Fruit fly (Drosophila melanogaster): ENCODE data around the gene CG17544.

The CG17544 gene

DNA sequence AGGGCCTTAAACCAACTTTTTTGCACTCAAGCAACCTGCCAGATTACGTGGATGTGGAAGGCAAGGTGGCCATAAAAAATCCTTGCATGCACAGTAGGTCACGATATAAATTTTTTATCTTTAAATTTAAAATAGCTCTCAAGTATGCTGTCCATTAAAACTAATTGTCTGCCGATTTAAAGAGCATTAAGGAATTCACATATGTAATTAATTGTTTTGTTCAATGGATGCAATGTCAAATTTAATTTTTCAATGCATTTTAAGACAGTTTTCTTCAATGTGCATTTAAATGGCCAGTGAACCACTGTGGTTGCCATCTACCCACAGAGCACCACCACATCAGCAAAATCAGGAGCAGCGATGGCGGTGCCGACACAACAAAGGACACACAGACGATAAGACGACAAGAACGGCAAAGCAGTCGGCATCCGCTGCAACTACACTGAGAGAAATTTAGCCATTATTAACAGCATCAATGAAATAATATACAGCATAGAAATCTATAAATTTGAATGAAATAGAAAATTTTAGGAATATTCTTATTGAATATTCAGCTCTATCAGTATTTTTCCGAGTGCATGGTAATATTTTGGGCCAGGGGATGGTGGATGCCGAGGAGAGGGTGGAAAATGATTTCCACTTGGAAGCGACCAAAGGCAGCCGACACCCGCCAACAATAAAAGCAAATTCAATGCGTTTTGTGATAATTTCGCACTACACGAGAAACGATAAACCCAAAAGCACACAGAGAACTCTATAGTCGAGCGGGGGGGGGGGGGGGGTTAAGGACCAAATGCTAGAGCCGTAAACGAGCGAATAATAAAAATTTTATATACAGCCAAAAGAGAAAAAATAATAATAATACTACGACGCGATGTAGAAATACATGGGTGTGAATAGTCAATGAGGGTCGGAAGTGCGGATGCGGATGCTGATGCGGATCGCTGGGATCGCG, 20.9 kb downstream of the CG17544 start:
- TF ChIP-seq CG17801 (GFP tag; optimal IDR thresholded peaks at IDR 0.05; ENCODE audit: partially characterized antibody) = no peak

DNA sequence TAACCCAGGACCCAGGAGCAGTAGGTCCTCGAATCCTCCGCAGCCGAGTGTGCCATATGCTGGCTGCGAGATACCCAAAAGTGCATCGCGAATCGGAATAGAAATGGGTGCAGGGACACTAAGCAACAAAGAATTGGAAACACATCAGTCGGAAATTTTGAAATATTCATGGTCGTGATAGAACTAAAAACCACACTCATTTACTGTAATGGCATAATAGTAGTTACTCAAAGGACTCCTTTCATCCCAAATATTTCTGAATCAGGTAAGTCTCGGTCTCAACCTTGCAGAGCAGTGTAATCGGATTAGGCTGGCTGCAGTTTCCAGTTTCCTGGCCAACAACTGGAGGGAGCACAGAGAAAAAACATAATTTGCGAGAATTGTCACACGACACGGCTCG, 22.1 kb downstream of the CG17544 start:
- no peak for TF ChIP-seq CG17801 (GFP tag; optimal IDR thresholded peaks at IDR 0.05; ENCODE audit: partially characterized antibody)

DNA sequence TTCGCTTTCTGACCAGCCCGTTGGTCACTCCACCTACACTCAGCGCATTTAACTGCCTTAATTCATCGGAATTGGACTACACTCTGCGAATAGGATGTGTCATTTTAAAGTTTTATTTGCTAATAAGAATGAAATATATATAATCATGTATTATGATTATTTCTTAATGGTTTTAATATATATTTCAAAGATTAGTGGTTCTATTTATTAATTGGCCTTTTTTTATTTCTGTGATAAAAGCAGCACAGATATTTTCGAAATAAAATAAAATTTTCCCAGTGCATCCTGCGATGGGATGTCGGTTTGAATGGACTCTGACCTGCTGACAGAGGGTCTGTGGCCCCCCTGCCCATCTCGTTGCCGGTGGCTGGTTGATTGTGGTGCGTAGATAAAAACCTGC, 24.5 kb downstream of the CG17544 start:
- no peak for TF ChIP-seq CG17801 (GFP tag; optimal IDR thresholded peaks at IDR 0.05; ENCODE audit: partially characterized antibody)

DNA sequence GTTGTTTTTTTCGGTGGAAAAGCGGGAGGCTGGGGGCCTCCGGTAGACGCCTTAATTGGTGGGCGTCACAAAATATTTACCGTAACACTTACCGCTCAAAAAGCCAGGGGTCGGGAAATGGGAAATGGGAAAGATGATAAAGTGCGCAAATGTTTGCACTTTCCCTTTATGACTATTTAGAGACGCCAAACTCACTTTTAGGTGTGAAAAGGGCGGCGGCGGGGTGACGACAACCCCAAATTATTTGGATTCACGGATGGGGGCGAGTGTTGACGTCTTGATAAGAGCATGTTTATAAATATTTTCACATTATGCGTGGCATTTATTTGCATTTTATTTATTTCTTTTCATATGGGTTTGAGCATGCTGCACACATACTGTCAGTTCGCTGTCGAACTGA, 28.2 kb downstream of the CG17544 start, which contains the start of gene CG17349:
Gene CG17349, plus strand, starts transcription at position 400 of the 400 bp plus-strand sequence.
- no peak for TF ChIP-seq CG17801 (GFP tag; optimal IDR thresholded peaks at IDR 0.05; ENCODE audit: partially characterized antibody)

DNA sequence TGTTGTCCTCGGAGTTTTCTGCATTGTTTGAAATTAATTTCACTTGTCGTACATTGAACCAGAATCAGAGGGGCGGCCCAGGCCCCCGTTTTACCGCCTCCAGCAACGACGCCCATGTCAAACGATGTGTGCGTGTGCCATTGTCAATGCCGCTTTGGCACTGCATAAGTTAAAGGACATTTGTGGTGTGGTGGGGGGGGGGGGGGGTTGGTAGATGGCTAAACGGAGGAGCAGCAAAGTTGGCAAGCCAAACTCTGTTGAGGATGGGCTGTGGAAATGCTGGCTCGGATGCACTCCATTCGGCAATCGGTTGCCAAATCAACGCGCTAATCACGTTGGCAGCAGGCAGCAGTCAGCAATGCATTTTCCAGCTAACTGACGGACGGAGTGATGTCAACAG, 31.6 kb downstream of the CG17544 start:
- TF ChIP-seq CG17801 (GFP tag; optimal IDR thresholded peaks at IDR 0.05; ENCODE audit: partially characterized antibody) = no peak

DNA sequence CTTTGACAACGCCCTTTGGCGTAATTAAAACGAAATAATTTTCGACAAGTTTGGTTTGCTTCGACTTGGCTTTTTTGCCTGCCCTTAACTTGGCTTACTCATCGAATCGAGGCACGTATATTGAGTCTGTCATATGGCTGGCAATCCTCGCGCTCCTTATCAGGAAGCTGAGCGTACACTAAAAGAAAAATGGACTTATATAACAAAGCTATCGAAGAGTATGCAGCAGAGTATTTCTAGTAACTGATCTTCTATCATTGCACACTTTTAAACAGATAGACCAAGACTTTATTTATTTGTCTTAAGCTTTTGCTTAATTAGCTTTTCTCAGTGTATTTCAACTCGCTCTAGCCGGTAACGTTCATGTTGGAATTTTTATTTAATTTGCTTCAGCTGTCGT, 32.0 kb downstream of the CG17544 start:
- no peak for TF ChIP-seq CG17801 (GFP tag; optimal IDR thresholded peaks at IDR 0.05; ENCODE audit: partially characterized antibody)

DNA sequence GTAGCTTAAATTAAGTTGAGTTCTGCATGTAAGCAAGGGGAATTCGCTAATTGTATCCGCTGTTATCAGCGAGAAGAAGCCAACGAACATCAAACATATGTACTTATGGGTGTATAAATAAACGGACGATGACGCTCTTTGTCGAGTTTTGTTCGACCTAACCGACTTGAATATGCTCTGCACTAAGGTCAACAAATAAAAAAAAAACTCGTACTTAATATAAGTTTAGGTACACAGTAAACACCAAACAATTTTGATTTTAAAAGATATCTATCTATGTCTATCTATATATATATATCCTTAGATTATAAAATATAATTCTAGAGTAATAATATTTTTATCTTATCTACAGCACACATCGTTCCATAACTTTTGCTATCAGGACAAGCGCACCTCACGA, 33.7 kb downstream of the CG17544 start:
- no peak for TF ChIP-seq CG17801 (GFP tag; optimal IDR thresholded peaks at IDR 0.05; ENCODE audit: partially characterized antibody)

DNA sequence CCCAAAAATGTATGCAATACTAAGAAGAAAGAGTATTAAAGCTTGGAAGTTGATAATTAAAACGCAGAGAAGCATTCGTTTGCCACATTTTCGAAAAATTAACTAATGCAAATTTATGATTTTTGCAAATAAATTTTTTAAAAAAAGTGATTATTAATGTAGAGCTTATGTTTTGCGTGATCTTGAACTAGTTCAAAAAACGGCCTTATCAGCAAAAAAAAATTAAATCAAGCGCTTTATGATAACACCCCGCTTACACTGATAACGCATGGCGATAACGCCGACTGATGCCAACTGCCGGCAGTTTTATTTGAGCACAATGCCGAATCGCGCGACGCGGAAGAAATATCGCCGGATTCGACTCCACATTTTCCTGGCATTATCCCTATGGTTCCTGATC, 34.2 kb downstream of the CG17544 start, which contains the start of gene CG13086:
Gene CG13086, plus strand, starts transcription at position 301 of the 400 bp plus-strand sequence.
- TF ChIP-seq CG17801 (GFP tag; optimal IDR thresholded peaks at IDR 0.05; ENCODE audit: partially characterized antibody) = no peak

DNA sequence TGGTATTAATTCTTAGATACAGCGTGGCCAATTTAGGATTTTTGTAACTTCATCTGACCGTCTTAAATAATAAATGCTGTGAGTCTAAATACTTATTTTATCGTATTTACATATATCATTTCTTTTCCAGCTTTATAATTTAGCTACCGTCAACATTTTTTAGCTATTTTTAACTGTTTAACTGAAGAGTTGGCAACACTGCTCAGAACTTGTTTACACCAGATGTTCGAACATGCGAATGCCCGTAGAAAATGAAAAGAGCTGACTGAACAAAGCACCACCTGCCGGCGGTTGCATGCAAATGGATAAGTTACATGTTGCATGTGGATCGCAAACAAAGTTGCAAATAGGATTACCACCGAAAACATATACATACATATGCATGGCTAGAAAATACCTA, 34.8 kb downstream of the CG17544 start:
- TF ChIP-seq CG17801 (GFP tag; optimal IDR thresholded peaks at IDR 0.05; ENCODE audit: partially characterized antibody) = no peak

DNA sequence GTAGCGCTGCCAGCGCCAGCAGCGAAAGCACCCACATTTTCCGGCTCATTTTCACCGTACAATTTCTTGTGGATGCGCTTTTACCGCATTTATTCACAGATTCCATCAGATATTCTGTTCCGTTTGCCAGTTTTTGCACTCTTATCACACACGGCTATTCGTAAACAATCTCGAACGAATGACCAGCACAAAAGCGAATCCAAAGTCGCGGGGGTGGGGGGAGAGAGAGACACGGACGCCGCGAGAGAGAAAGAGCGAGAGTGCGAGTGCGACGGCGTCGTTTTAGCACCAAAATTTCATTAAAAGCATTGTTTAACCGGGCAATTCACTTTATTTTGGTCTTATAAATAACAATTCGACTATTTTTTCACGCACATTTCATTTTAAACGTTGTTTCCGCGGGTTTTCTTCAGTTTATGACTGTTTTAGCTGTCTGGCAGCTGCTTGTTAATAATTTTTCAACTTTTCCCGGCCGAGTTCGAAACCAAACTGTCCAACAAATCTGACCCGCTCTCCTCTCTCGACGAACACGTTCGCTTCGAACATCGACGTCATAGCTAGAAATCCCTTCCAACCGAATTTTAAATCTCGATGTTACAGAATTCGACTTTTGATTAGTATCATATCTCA, 35.4 kb downstream of the CG17544 start, which contains the start of gene dnt:
Gene dnt, minus strand, starts transcription at position 494 of the 630 bp plus-strand sequence.
- TF ChIP-seq CG17801 (GFP tag; optimal IDR thresholded peaks at IDR 0.05; ENCODE audit: partially characterized antibody) = no peak

DNA sequence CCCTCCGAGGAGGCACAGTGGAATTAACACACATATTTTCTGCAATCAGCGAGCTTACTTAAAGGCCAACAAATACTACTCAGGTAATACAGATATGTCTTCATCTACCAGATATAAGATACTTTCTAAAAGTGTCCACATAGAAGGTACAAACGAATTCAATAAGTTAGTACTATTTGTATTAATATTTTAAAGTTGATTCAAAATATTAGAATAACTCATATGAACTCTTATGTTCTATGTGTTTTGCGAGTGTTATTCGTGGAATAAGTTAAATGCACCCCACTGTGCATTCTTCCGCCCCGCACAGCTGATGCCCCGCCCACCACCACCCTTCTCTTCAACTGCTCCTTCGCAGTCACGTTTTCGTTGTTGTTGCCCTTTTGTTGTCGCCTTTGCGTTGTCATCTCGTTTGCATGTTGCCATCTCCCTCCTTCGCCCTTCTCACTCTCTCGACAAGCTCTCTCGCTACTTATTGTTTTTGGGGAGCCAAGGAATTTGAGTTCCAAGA, 36.6 kb downstream of the CG17544 start:
- no peak for TF ChIP-seq CG17801 (GFP tag; optimal IDR thresholded peaks at IDR 0.05; ENCODE audit: partially characterized antibody)

DNA sequence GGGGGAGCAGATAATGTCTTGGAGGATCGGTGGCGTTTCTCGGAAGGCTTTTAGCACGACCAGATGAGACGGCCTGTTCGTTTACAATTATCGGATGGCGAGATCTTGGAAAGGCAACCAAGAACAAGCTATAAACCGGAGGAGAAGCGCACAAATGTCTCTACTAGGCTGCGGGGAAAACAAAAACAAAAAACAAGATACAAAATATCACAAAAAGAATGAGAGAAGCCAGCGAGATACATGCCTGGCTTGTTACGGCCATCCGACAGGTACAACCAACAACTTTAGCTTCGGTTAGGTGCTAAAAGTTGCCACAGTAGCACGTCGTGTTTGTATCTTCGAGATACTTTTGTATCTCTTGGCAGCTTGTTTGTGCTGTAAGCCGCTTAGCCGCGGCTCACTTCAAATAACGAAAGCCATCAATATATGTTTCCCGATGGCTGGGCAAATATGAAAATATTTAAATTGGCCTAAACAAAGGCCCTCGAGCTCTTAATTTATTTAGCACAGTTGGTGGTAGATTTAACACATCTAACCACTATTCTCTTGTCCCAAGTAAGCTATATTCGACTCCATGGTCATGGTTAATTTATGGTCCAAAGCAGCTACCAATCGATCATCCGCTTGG, 38.4 kb downstream of the CG17544 start:
- TF ChIP-seq CG17801 (GFP tag; optimal IDR thresholded peaks at IDR 0.05; ENCODE audit: partially characterized antibody) = no peak

DNA sequence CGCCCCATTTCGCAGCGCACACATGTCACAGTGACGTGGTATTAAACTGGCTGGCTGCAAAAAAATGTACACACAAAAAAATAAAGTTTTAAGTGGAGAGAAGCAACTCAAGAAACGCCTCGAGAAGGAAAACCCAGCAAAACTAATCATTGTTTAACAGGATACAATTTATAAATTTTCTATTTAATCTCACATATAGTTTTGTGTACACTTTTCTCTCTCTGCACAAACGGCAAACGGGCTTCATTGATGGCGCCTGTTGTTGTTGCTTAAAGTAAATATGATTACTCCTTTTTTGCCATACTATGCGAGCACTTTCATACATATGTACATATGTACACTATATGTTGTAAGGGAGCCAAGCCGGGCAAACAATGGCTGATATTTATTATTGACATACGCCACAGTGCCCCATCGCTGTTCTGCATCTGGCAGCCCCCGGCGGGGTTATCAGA, 40.2 kb downstream of the CG17544 start:
- no peak for TF ChIP-seq CG17801 (GFP tag; optimal IDR thresholded peaks at IDR 0.05; ENCODE audit: partially characterized antibody)

DNA sequence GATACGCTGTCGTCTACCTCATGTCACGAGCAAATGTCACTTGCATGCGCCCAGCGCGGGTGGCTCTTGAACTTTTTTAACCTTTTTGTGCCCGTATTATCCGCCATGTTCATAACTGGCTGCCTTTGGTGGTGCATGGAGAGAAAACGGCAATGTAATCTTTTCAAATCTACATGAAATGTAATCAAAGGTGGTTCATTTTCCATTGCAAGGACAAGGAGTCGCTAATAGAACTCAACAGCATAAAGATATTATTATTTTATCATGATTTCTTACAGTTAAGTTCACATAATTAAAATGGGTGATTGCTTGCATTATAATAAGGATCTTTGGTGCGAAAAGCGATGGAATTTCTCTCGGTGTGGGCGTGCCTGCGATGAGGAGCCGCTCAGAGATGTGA, 55.5 kb downstream of the CG17544 start:
- no peak for TF ChIP-seq CG17801 (GFP tag; optimal IDR thresholded peaks at IDR 0.05; ENCODE audit: partially characterized antibody)

DNA sequence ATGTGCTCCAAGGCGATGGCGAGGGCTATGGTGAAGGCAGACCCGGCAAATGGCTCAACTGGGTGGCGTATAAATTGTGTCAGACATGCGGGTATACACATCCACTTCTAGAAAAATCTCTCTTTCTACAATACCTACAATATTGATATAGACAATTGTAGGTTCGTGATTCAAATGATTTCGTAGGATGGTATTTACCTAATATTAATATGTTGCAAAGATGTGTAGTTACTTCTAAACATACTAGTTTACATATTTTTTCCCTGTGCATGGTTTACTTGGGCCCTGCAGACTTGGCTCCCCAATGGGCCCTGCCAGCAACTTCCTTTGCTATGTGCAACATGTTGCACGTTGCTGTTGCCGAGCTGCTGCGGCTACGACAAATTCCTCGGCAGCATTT, 56.3 kb downstream of the CG17544 start:
- no peak for TF ChIP-seq CG17801 (GFP tag; optimal IDR thresholded peaks at IDR 0.05; ENCODE audit: partially characterized antibody)
